Worm (Caenorhabditis elegans) whole organism, young adult: Measurements from ENCODE around the gene C49H3.6.

ENCODE experiments used
- B0035.1 ChIP-seq: sonication (generic microtip); optimal IDR thresholded peaks from 2 replicates; lab custom pipeline; 2016; ENCODE audit warnings: missing genetic modification characterization, mild to moderate bottlenecking, missing compliant biosample characterization, missing genotype, missing genetic modification reagents
- F10E7.11 ChIP-seq: sonication (generic microtip); optimal IDR thresholded peaks from 2 replicates; lab custom pipeline; 2017; ENCODE audit warnings: mild to moderate bottlenecking, missing genetic modification characterization, moderate library complexity, missing compliant biosample characterization
- F22D6.2 ChIP-seq: sonication (generic microtip); optimal IDR thresholded peaks from 2 replicates; lab custom pipeline; 2016; ENCODE audit warnings: mild to moderate bottlenecking, missing genetic modification characterization, missing compliant biosample characterization
- F37B4.10 ChIP-seq: fragments of 200-800 bp; sonication (Bioruptor generic); IDR thresholded peaks from 2 replicates; pipeline ENCODE4 v1.3.6; 2022; ENCODE audit warnings: missing genetic modification characterization, missing compliant biosample characterization
- F39B2.1 ChIP-seq: fragments of 200-800 bp; sonication (Bioruptor generic); IDR thresholded peaks from 2 replicates; pipeline ENCODE4 v1.3.6; 2022; ENCODE audit warnings: missing genetic modification reagents, missing genetic modification characterization, missing compliant biosample characterization
- F49E8.2 ChIP-seq: sonication (generic microtip); optimal IDR thresholded peaks from 3 replicates; lab custom pipeline; 2017; ENCODE audit warnings: missing genetic modification characterization, mild to moderate bottlenecking, missing compliant biosample characterization, antibody characterized with exemption, moderate library complexity; ENCODE audit not compliant: insufficient read depth
- F55B11.4 ChIP-seq: sonication (generic microtip); optimal IDR thresholded peaks from 2 replicates; lab custom pipeline; 2016; ENCODE audit warnings: missing compliant biosample characterization, missing genetic modification characterization, borderline replicate concordance; ENCODE audit not compliant: insufficient read depth
- K12H6.12 ChIP-seq: fragments of 200-800 bp; sonication (Bioruptor generic); optimal IDR thresholded peaks from 2 replicates; lab custom pipeline; 2018; ENCODE audit warnings: mild to moderate bottlenecking, missing genetic modification characterization, missing compliant biosample characterization
- Y53G8AR.9 ChIP-seq: fragments of 200-800 bp; sonication (Bioruptor generic); conservative IDR thresholded peaks from 2 replicates; pipeline ENCODE4 v1.3.6; 2022; ENCODE audit warnings: missing genetic modification reagents, missing genetic modification characterization, missing compliant biosample characterization
- Y56A3A.18 ChIP-seq: fragments of 200-800 bp; sonication (Bioruptor generic); IDR thresholded peaks from 2 replicates; pipeline ENCODE4 v1.3.6; 2022; ENCODE audit warnings: missing genetic modification reagents, missing genetic modification characterization, missing compliant biosample characterization
- Y67H2A.10 ChIP-seq: fragments of 200-800 bp; sonication (Bioruptor generic); conservative IDR thresholded peaks from 2 replicates; pipeline ENCODE4 v1.3.6; 2022; ENCODE audit warnings: missing genetic modification reagents, missing genetic modification characterization, missing compliant biosample characterization
- aptf-2 ChIP-seq: fragments of 200-800 bp; sonication (Bioruptor generic); conservative IDR thresholded peaks from 2 replicates; pipeline ENCODE4 v1.3.6; 2022; ENCODE audit warnings: missing genetic modification reagents, missing genetic modification characterization, missing compliant biosample characterization
- atf-7 ChIP-seq: sonication (generic microtip); optimal IDR thresholded peaks from 2 replicates; lab custom pipeline; 2017; ENCODE audit warnings: mild to moderate bottlenecking, missing genetic modification characterization, missing compliant biosample characterization
- attf-3 ChIP-seq: fragments of 200-800 bp; sonication (Bioruptor generic); conservative IDR thresholded peaks from 2 replicates; pipeline ENCODE4 v1.3.6; 2022; ENCODE audit warnings: missing genetic modification reagents, missing genetic modification characterization, missing compliant biosample characterization
- bed-2 ChIP-seq: fragments of 200-800 bp; sonication (Bioruptor generic); IDR thresholded peaks from 2 replicates; pipeline ENCODE4 v1.3.6; 2022; ENCODE audit warnings: missing genetic modification reagents, missing genetic modification characterization, missing compliant biosample characterization
- cebp-1 ChIP-seq, 2 experiments: fragments of 200-800 bp in 1 of 2; sonication (Bioruptor generic) in 1 of 2; sonication (generic microtip) in 1 of 2; IDR thresholded peaks in 1 of 2; optimal IDR thresholded peaks in 1 of 2; 2 replicates each; pipeline versions ENCODE4 v1.3.6 to Lab custom; 2017 to 2022; ENCODE audit warnings: missing compliant biosample characterization in 2 of 2, missing genetic modification characterization in 2 of 2, mild to moderate bottlenecking in 1 of 2, missing genetic modification reagents in 1 of 2, moderate library complexity in 1 of 2
- ceh-100 ChIP-seq: fragments of 200-800 bp; sonication (Bioruptor generic); IDR thresholded peaks from 2 replicates; pipeline ENCODE4 v1.3.6; 2022; ENCODE audit warnings: missing genetic modification reagents, missing genetic modification characterization, missing compliant biosample characterization
- ceh-27 ChIP-seq: fragments of 200-800 bp; sonication (Bioruptor generic); optimal IDR thresholded peaks from 2 replicates; lab custom pipeline; 2018; ENCODE audit warnings: mild to moderate bottlenecking, missing genetic modification characterization, moderate library complexity, missing compliant biosample characterization
- ceh-40 ChIP-seq: fragments of 200-800 bp; sonication (Bioruptor generic); IDR thresholded peaks from 2 replicates; pipeline ENCODE4 v1.3.6; 2022; ENCODE audit warnings: missing genetic modification characterization, missing compliant biosample characterization
- ceh-58 ChIP-seq: fragments of 200-800 bp; sonication (Bioruptor generic); IDR thresholded peaks from 2 replicates; pipeline ENCODE4 v1.3.6; 2022; ENCODE audit warnings: missing genetic modification characterization, missing compliant biosample characterization
- dpff-1 ChIP-seq: sonication (generic microtip); optimal IDR thresholded peaks from 2 replicates; lab custom pipeline; 2017; ENCODE audit warnings: mild to moderate bottlenecking, missing genetic modification characterization, missing compliant biosample characterization
- efl-1 ChIP-seq: fragments of 150-350 bp; optimal IDR thresholded peaks from 2 replicates; lab custom pipeline; 2014; ENCODE audit warnings: missing biosample characterization, missing genetic modification reagents, missing genetic modification characterization
- egl-18 ChIP-seq: fragments of 200-800 bp; sonication (Bioruptor generic); IDR thresholded peaks from 2 replicates; pipeline ENCODE4 v1.3.6; 2022; ENCODE audit warnings: missing genetic modification reagents, missing genetic modification characterization, missing compliant biosample characterization
- egrh-3 ChIP-seq: fragments of 200-800 bp; sonication (Bioruptor generic); IDR thresholded peaks from 2 replicates; pipeline ENCODE4 v1.3.6; 2022; ENCODE audit warnings: missing genetic modification reagents, missing genetic modification characterization, missing compliant biosample characterization
- hlh-12 ChIP-seq: sonication (generic microtip); optimal IDR thresholded peaks from 2 replicates; lab custom pipeline; 2016; ENCODE audit warnings: missing genetic modification characterization, missing compliant biosample characterization
- hmg-20 ChIP-seq: fragments of 200-800 bp; sonication (Bioruptor generic); IDR thresholded peaks from 2 replicates; pipeline ENCODE4 v1.3.6; 2022; ENCODE audit warnings: missing genetic modification reagents, missing genetic modification characterization, missing compliant biosample characterization
- hrde-1 ChIP-seq: sonication (generic microtip); optimal IDR thresholded peaks from 2 replicates; lab custom pipeline; 2016; ENCODE audit warnings: missing genetic modification characterization, mild to moderate bottlenecking, missing compliant biosample characterization, moderate library complexity, missing genotype, missing genetic modification reagents, borderline replicate concordance
- lag-1 ChIP-seq: fragments of 200-800 bp; sonication (Bioruptor generic); IDR thresholded peaks from 2 replicates; pipeline ENCODE4 v1.3.6; 2022; ENCODE audit warnings: missing genetic modification reagents, missing genetic modification characterization, missing compliant biosample characterization
- lin-40 ChIP-seq: sonication (generic microtip); optimal IDR thresholded peaks from 2 replicates; lab custom pipeline; 2016; ENCODE audit warnings: missing genetic modification characterization, mild to moderate bottlenecking, missing compliant biosample characterization, missing genotype, missing genetic modification reagents
- lin-54 ChIP-seq: fragments of 200-800 bp; sonication (Bioruptor generic); optimal IDR thresholded peaks from 2 replicates; lab custom pipeline; 2018; ENCODE audit warnings: mild to moderate bottlenecking, missing genetic modification characterization, missing compliant biosample characterization
- lir-1 ChIP-seq: fragments of 200-800 bp; sonication (Bioruptor generic); conservative IDR thresholded peaks from 2 replicates; pipeline ENCODE4 v1.3.6; 2022; ENCODE audit warnings: missing genetic modification reagents, missing genetic modification characterization, missing compliant biosample characterization
- lsl-1 ChIP-seq: fragments of 200-800 bp; sonication (Bioruptor generic); optimal IDR thresholded peaks from 2 replicates; lab custom pipeline; 2018; ENCODE audit warnings: mild to moderate bottlenecking, missing genetic modification characterization, moderate library complexity, missing compliant biosample characterization
- madf-3 ChIP-seq: fragments of 200-800 bp; sonication (Bioruptor generic); IDR thresholded peaks from 2 replicates; pipeline ENCODE4 v1.3.6; 2022; ENCODE audit warnings: missing genetic modification reagents, missing genetic modification characterization, missing compliant biosample characterization
- mes-4 ChIP-seq: sonication (generic microtip); optimal IDR thresholded peaks from 2 replicates; lab custom pipeline; 2016; ENCODE audit warnings: missing genotype, missing genetic modification characterization, missing compliant biosample characterization
- nhr-27 ChIP-seq: fragments of 200-800 bp; sonication (Bioruptor generic); optimal IDR thresholded peaks from 2 replicates; lab custom pipeline; 2018; ENCODE audit warnings: mild to moderate bottlenecking, missing genetic modification characterization, moderate library complexity, missing compliant biosample characterization
- nhr-80 ChIP-seq: sonication (generic microtip); optimal IDR thresholded peaks from 2 replicates; lab custom pipeline; 2016; ENCODE audit warnings: missing genetic modification characterization, missing compliant biosample characterization
- pha-4 ChIP-seq: fragments of 150-350 bp; sonication (generic microtip); optimal IDR thresholded peaks from 2 replicates; lab custom pipeline; 2014; ENCODE audit warnings: missing biosample characterization, missing genetic modification reagents, missing genetic modification characterization
- rcor-1 ChIP-seq: fragments of 200-800 bp; sonication (Bioruptor generic); IDR thresholded peaks from 2 replicates; pipeline ENCODE4 v1.3.6; 2022; ENCODE audit warnings: missing genetic modification reagents, missing genetic modification characterization, missing compliant biosample characterization
- rpc-1 ChIP-seq, 2 experiments: fragments of 150-350 bp in 1 of 2; sonication (generic microtip) in 1 of 2; optimal IDR thresholded peaks; 2 replicates each; lab custom pipeline; 2014 to 2018; ENCODE audit warnings: missing biosample characterization in 1 of 2, missing genetic modification characterization in 1 of 2, missing genetic modification reagents in 1 of 2, missing genotype in 1 of 2
- snpc-1.1 ChIP-seq: sonication (generic microtip); optimal IDR thresholded peaks from 2 replicates; lab custom pipeline; 2017; ENCODE audit warnings: missing genetic modification characterization, mild to moderate bottlenecking, missing compliant biosample characterization, antibody characterized with exemption, moderate library complexity, missing genotype, missing genetic modification reagents; ENCODE audit not compliant: insufficient read depth
- snpc-3.4 ChIP-seq: sonication (generic microtip); optimal IDR thresholded peaks from 2 replicates; lab custom pipeline; 2017; ENCODE audit warnings: missing genetic modification characterization, mild to moderate bottlenecking, missing compliant biosample characterization, antibody characterized with exemption, moderate library complexity, missing genotype, missing genetic modification reagents
- somi-1 ChIP-seq: fragments of 200-800 bp; sonication (Bioruptor generic); optimal IDR thresholded peaks from 2 replicates; lab custom pipeline; 2018; ENCODE audit warnings: mild to moderate bottlenecking, missing genetic modification characterization, missing compliant biosample characterization
- tbp1 ChIP-seq: fragments of 200-800 bp; sonication (Bioruptor generic); optimal IDR thresholded peaks from 2 replicates; lab custom pipeline; 2018; ENCODE audit warnings: mild to moderate bottlenecking, missing genetic modification characterization, missing compliant biosample characterization
- tbx-9 ChIP-seq: sonication (generic microtip); optimal IDR thresholded peaks from 2 replicates; lab custom pipeline; 2016; ENCODE audit warnings: borderline replicate concordance, missing genetic modification characterization, inconsistent platforms, missing compliant biosample characterization
- ztf-22 ChIP-seq: fragments of 200-800 bp; sonication (Bioruptor generic); optimal IDR thresholded peaks from 2 replicates; lab custom pipeline; 2018; ENCODE audit warnings: mild to moderate bottlenecking, missing genetic modification characterization, moderate library complexity, missing compliant biosample characterization
- ztf-25 ChIP-seq: fragments of 200-800 bp; sonication (Bioruptor generic); IDR thresholded peaks from 2 replicates; pipeline ENCODE4 v1.3.6; 2022; ENCODE audit warnings: missing genetic modification reagents, missing genetic modification characterization, missing compliant biosample characterization
- ztf-3 ChIP-seq: fragments of 200-800 bp; sonication (Bioruptor generic); optimal IDR thresholded peaks from 2 replicates; lab custom pipeline; 2018; ENCODE audit warnings: mild to moderate bottlenecking, missing genetic modification characterization, missing compliant biosample characterization

C49H3.6 gene

ce11 chrIV:7902221-7902904, 1.2 kb upstream of the C49H3.6 start, which contains the start of gene arp-11 (continued):
- no peak for TF ChIP-seq F10E7.11
- no peak for TF ChIP-seq bed-2 (GFP tag; lab: Robert Waterston, UW)
- TF ChIP-seq lsl-1 (GFP tag; lab: Kevin White, UChicago): peak; percentile 65
- peak; percentile 96 for TF ChIP-seq atf-7 (tag; lab: Kevin White, UChicago)
- TF ChIP-seq snpc-1.1 (tag; lab: Kevin White, UChicago): no peak
- TF ChIP-seq Y56A3A.18: no peak
- no peak for TF ChIP-seq ceh-40 (GFP tag; lab: Robert Waterston, UW)
- peak; percentile 60 for TF ChIP-seq lin-40 (tag; lab: Kevin White, UChicago)
- TF ChIP-seq ceh-100 (GFP tag; lab: Robert Waterston, UW): no peak
- TF ChIP-seq F37B4.10: no peak
- peak; percentile 26 for TF ChIP-seq efl-1 (GFP tag; lab: Kevin White, UChicago)
- no peak for TF ChIP-seq ztf-22 (GFP tag; lab: Kevin White, UChicago)
- no peak for TF ChIP-seq ztf-25 (GFP tag; lab: Robert Waterston, UW)
- TF ChIP-seq hlh-12 (tag; lab: Kevin White, UChicago): no peak
- no peak for TF ChIP-seq F49E8.2
- TF ChIP-seq egrh-3 (GFP tag; lab: Robert Waterston, UW): no peak
- TF ChIP-seq ztf-3 (GFP tag; lab: Kevin White, UChicago): no peak
- TF ChIP-seq rcor-1 (GFP tag; lab: Robert Waterston, UW): no peak
- peak; percentile 11 for TF ChIP-seq snpc-3.4 (tag; lab: Kevin White, UChicago)
- no peak for TF ChIP-seq nhr-27
- no peak for TF ChIP-seq tbx-9 (tag; lab: Kevin White, UChicago)
- TF ChIP-seq hmg-20: no peak
- no peak for TF ChIP-seq lag-1 (GFP tag; lab: Robert Waterston, UW)
- no peak for TF ChIP-seq Y53G8AR.9 (GFP tag; lab: Robert Waterston, UW)
- no peak for TF ChIP-seq K12H6.12 (tag; lab: Kevin White, UChicago)
- peak; percentile 30 for TF ChIP-seq ceh-27 (GFP tag; lab: Kevin White, UChicago)
- TF ChIP-seq F55B11.4: no peak
- no peak for TF ChIP-seq egl-18 (GFP tag; lab: Robert Waterston, UW)
- TF ChIP-seq dpff-1 (tag; lab: Kevin White, UChicago): no peak
- TF ChIP-seq rpc-1 (optimal IDR thresholded peaks at IDR 0.05; lab: Kevin White, UChicago): no peak
- no peak for TF ChIP-seq rpc-1 (tag; optimal IDR thresholded peaks at IDR 0.05; lab: Kevin White, UChicago)
- no peak for TF ChIP-seq cebp-1 (GFP tag; IDR thresholded peaks at IDR 0.05; lab: Robert Waterston, UW)
- peak; percentile 60 for TF ChIP-seq cebp-1 (tag; optimal IDR thresholded peaks at IDR 0.05; lab: Kevin White, UChicago)
- no peak for TF ChIP-seq Y67H2A.10 (GFP tag; lab: Robert Waterston, UW)
- no peak for TF ChIP-seq B0035.1 (tag; lab: Kevin White, UChicago)
- TF ChIP-seq aptf-2 (GFP tag; lab: Robert Waterston, UW): no peak
- no peak for TF ChIP-seq ceh-58 (GFP tag; lab: Robert Waterston, UW)
- TF ChIP-seq pha-4 (tag; lab: Kevin White, UChicago): no peak
- peak; percentile 61 for TF ChIP-seq lin-54 (GFP tag; lab: Kevin White, UChicago)
- TF ChIP-seq F22D6.2: no peak
- no peak for TF ChIP-seq attf-3 (GFP tag; lab: Robert Waterston, UW)
- TF ChIP-seq somi-1: no peak
- TF ChIP-seq F39B2.1: no peak
- peak; percentile 23 for TF ChIP-seq nhr-80 (tag; lab: Kevin White, UChicago)
- no peak for TF ChIP-seq mes-4 (tag; lab: Kevin White, UChicago)
- no peak for TF ChIP-seq hrde-1
- no peak for TF ChIP-seq madf-3 (GFP tag; lab: Robert Waterston, UW)
- TF ChIP-seq tbp1 (GFP tag; lab: Kevin White, UChicago): peak; percentile 45
- TF ChIP-seq lir-1 (GFP tag; lab: Robert Waterston, UW): no peak
